Worm (Caenorhabditis elegans) whole organism, L3 larva: ENCODE results near the gene art-1.
A peak's percentile ranks its signal among the peaks of the same experiment; 100 is the strongest.

Experiments
- R02D3.7 ChIP-seq: fragments of 150-350 bp; optimal IDR thresholded peaks from 2 replicates; lab custom pipeline; 2014; ENCODE audit warnings: missing biosample characterization, missing genetic modification characterization
- ama-1 ChIP-seq: fragments of 150-350 bp; optimal IDR thresholded peaks from 2 replicates; lab custom pipeline; 2018
- ceh-28 ChIP-seq: fragments of 150-350 bp; optimal IDR thresholded peaks from 2 replicates; lab custom pipeline; 2014; ENCODE audit warnings: missing biosample characterization, missing genetic modification reagents, missing genetic modification characterization
- ceh-82 ChIP-seq: fragments of 150-350 bp; optimal IDR thresholded peaks from 2 replicates; lab custom pipeline; 2014; ENCODE audit warnings: missing biosample characterization, missing genetic modification characterization
- daf-12 ChIP-seq: fragments of 150-350 bp; optimal IDR thresholded peaks from 2 replicates; lab custom pipeline; 2014; ENCODE audit warnings: missing biosample characterization, missing genetic modification reagents, missing genetic modification characterization
- egl-27 ChIP-seq: sonication (generic microtip); optimal IDR thresholded peaks from 4 replicates; lab custom pipeline; 2017; ENCODE audit warnings: missing biosample characterization, missing genetic modification reagents, missing genetic modification characterization
- egl-5 ChIP-seq: fragments of 150-350 bp; optimal IDR thresholded peaks from 2 replicates; lab custom pipeline; 2017; ENCODE audit warnings: missing biosample characterization, missing genetic modification reagents, missing genetic modification characterization, inconsistent platforms
- elt-2 ChIP-seq: sonication (generic microtip); optimal IDR thresholded peaks from 2 replicates; lab custom pipeline; 2016; ENCODE audit warnings: missing genetic modification reagents, mild to moderate bottlenecking, missing genetic modification characterization, missing compliant biosample characterization
- eor-1 ChIP-seq, 2 experiments: fragments of 150-350 bp; optimal IDR thresholded peaks; 2 replicates each; lab custom pipeline; 2014 to 2018; ENCODE audit warnings: missing biosample characterization in 2 of 2, missing genetic modification characterization in 2 of 2
- fkh-10 ChIP-seq: sonication (generic microtip); optimal IDR thresholded peaks from 2 replicates; lab custom pipeline; 2017; ENCODE audit warnings: missing biosample characterization, missing genetic modification reagents, missing genetic modification characterization
- hmg-11 ChIP-seq: sonication (generic microtip); optimal IDR thresholded peaks from 2 replicates; lab custom pipeline; 2016; ENCODE audit warnings: missing genetic modification characterization, missing compliant biosample characterization
- jun-1 ChIP-seq: fragments of 150-350 bp; optimal IDR thresholded peaks from 2 replicates; lab custom pipeline; 2014; ENCODE audit warnings: missing biosample characterization, missing genetic modification reagents, missing genetic modification characterization
- lin-39 ChIP-seq: fragments of 150-350 bp; optimal IDR thresholded peaks from 2 replicates; lab custom pipeline; 2018; ENCODE audit warnings: missing biosample characterization, missing genetic modification reagents, missing genetic modification characterization
- lsy-12 ChIP-seq: sonication (generic microtip); optimal IDR thresholded peaks from 2 replicates; lab custom pipeline; 2016; ENCODE audit warnings: mild to moderate bottlenecking, missing genetic modification characterization, missing compliant biosample characterization
- mdl-1 ChIP-seq: fragments of 150-350 bp; optimal IDR thresholded peaks from 2 replicates; lab custom pipeline; 2014; ENCODE audit warnings: missing biosample characterization, missing genetic modification characterization
- mml-1 ChIP-seq: fragments of 150-350 bp; sonication (generic microtip); optimal IDR thresholded peaks from 3 replicates; lab custom pipeline; 2014; ENCODE audit warnings: missing biosample characterization, missing genetic modification characterization
- nfya-1 ChIP-seq: sonication (generic microtip); optimal IDR thresholded peaks from 2 replicates; lab custom pipeline; 2017; ENCODE audit warnings: missing genetic modification characterization, mild to moderate bottlenecking, missing compliant biosample characterization, antibody characterized with exemption, moderate library complexity; ENCODE audit not compliant: insufficient read depth
- nhr-12 ChIP-seq: fragments of 150-350 bp; optimal IDR thresholded peaks from 2 replicates; lab custom pipeline; 2014; ENCODE audit warnings: missing biosample characterization, missing genetic modification characterization
- nhr-23 ChIP-seq: fragments of 150-350 bp; optimal IDR thresholded peaks from 2 replicates; lab custom pipeline; 2014; ENCODE audit warnings: missing biosample characterization, missing genetic modification reagents, missing genetic modification characterization
- nhr-237 ChIP-seq: fragments of 150-350 bp; optimal IDR thresholded peaks from 2 replicates; lab custom pipeline; 2014; ENCODE audit warnings: missing biosample characterization, missing genetic modification characterization
- nhr-25 ChIP-seq: sonication (generic microtip); optimal IDR thresholded peaks from 2 replicates; lab custom pipeline; 2017; ENCODE audit warnings: missing biosample characterization, missing genetic modification characterization
- nhr-43 ChIP-seq: sonication (generic microtip); optimal IDR thresholded peaks from 2 replicates; lab custom pipeline; 2016; ENCODE audit warnings: mild to moderate bottlenecking, missing genetic modification characterization, missing compliant biosample characterization; ENCODE audit not compliant: poor library complexity, severe bottlenecking
- nhr-76 ChIP-seq: fragments of 150-350 bp; sonication (generic microtip); optimal IDR thresholded peaks from 5 replicates; lab custom pipeline; 2014; ENCODE audit warnings: missing biosample characterization, missing genetic modification characterization
- pha-4 ChIP-seq: fragments of 150-350 bp; optimal IDR thresholded peaks from 2 replicates; lab custom pipeline; 2014; ENCODE audit warnings: missing biosample characterization, missing genetic modification reagents, missing genetic modification characterization
- pqm-1 ChIP-seq: fragments of 150-350 bp; optimal IDR thresholded peaks from 2 replicates; lab custom pipeline; 2017; ENCODE audit warnings: missing biosample characterization, missing genetic modification characterization, inconsistent platforms
- tbx-2 ChIP-seq: sonication (generic microtip); optimal IDR thresholded peaks from 2 replicates; lab custom pipeline; 2016; ENCODE audit warnings: mild to moderate bottlenecking, missing genetic modification characterization, missing compliant biosample characterization
- unc-39 ChIP-seq: sonication (generic microtip); optimal IDR thresholded peaks from 4 replicates; lab custom pipeline; 2017; ENCODE audit warnings: missing biosample characterization, missing genetic modification characterization
- zag-1 ChIP-seq: fragments of 150-350 bp; optimal IDR thresholded peaks from 2 replicates; lab custom pipeline; 2014; ENCODE audit warnings: missing biosample characterization, missing genetic modification characterization
- ztf-11 ChIP-seq: fragments of 150-350 bp; optimal IDR thresholded peaks from 2 replicates; lab custom pipeline; 2014; ENCODE audit warnings: missing biosample characterization, missing genetic modification characterization
- ztf-4 ChIP-seq: fragments of 150-350 bp; optimal IDR thresholded peaks from 2 replicates; lab custom pipeline; 2014; ENCODE audit warnings: missing biosample characterization, missing genetic modification characterization

The art-1 gene

DNA sequence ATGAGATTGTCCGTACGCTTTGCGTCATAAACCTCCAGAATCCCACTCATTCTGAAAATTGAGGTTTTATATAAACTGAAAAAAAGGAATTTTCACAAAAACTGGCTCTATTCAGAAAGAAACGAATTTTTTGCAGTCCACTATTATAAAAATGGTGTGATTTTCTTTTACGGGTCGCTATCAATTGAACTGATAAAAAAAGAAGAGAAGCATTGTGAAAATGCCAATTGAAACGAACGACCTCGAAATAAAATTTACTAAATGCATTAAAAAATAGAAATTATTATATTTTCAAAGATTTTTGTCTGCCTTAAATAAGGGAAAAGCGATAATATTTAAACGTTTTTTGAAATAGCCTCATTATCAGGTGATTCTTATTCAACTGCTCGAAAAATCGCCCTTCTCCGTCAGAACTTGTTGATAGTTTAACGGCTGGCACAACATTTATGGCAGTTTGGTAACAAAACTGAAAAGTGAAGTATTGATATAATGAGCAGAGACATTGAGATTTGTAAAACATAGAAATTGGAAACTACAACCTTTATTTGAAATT lies at the start of gene art-1:
Gene art-1 (minus strand): TSS at position 51 of the 553 bp plus-strand sequence.
- TF ChIP-seq ztf-4 (tag; lab: Kevin White, UChicago), result no peak
- peak; percentile 31 for TF ChIP-seq pha-4 (tag; lab: Kevin White, UChicago)
- no peak for TF ChIP-seq zag-1 (tag; lab: Kevin White, UChicago)
- peak; percentile 47 for TF ChIP-seq elt-2 (tag; lab: Kevin White, UChicago)
- TF ChIP-seq egl-27 (tag; lab: Kevin White, UChicago), result no peak
- TF ChIP-seq ama-1 (lab: Kevin White, UChicago), result peak; percentile 2
- TF ChIP-seq tbx-2 (tag; lab: Kevin White, UChicago), result no peak
- TF ChIP-seq ztf-11 (tag; lab: Kevin White, UChicago), result no peak
- no peak for TF ChIP-seq eor-1 (tag; optimal IDR thresholded peaks at IDR 0.05; lab: Kevin White, UChicago)
- TF ChIP-seq nhr-76 (tag; lab: Kevin White, UChicago), result no peak
- no peak for TF ChIP-seq unc-39 (tag; lab: Kevin White, UChicago)
- TF ChIP-seq nhr-237, result no peak

DNA sequence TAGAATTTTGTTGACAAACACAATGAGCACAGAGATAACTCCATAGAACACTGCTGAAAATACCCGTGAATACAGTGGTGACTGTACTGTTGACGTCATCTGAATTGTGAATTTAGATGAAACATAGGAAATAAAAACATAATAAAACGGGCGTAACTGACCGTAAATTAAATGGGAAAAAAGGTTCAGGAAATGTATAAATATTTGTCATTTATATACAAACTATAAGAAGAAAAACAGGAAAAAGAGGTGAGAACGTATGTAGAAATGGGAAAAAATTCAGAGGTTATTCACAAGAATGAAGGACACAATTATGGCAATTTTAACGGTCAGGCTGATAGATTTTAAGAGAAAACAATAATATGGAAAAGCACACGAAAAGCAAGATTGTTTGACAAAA lies 40.6 kb upstream of the art-1 start, which contains the start of gene sqv-7:
Gene sqv-7 (minus strand): TSS at position 101 of the 400 bp plus-strand sequence.
- TF ChIP-seq nhr-43, result no peak
- no peak for TF ChIP-seq nhr-12 (tag; lab: Kevin White, UChicago)
- no peak for TF ChIP-seq mml-1
- TF ChIP-seq mdl-1 (tag; lab: Kevin White, UChicago), result no peak
- TF ChIP-seq nhr-76 (tag; lab: Kevin White, UChicago), result no peak
- TF ChIP-seq, all 47 proteins: peak for 0

- TF ChIP-seq pqm-1 (tag; lab: Kevin White, UChicago) (peak; percentile 4), R02D3.7 (tag; lab: Kevin White, UChicago) (no peak), nhr-43 (peak; percentile 58), unc-39 (tag; lab: Kevin White, UChicago) (no peak), nhr-76 (tag; lab: Kevin White, UChicago) (no peak), nhr-23 (tag; lab: Kevin White, UChicago) (peak; percentile 1), hmg-11 (tag; lab: Kevin White, UChicago) (peak; percentile 9), nfya-1 (tag; lab: Kevin White, UChicago) (peak; percentile 19), nhr-25 (tag; lab: Kevin White, UChicago) (peak; percentile 28)
- TF ChIP-seq, all 47 proteins: peak for 6
These were observed 30.9 kb upstream of the art-1 start for ce11 chrII:7002956-7003357.

DNA sequence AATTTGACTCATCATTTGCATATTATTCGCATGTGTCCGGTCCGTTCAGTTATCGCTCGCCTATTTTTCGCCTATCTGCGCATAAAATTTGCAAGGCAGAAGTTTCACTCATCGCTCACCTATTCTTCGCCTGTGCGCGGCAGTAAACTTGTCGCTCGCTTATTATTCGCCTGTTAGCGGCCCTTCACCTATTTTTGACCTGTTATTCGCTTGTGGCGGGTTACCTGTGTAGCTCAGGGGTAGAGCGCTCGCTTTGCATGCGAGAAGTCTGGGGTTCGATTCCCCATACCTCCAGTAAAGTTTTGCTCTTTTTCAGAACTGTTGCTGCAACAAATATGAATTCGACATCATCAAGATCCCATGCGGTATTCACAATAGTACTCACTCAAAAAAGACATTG lies 29.4 kb upstream of the art-1 start:
- TF ChIP-seq elt-2 (tag; lab: Kevin White, UChicago), result peak; percentile 24
- TF ChIP-seq lsy-12, result peak; percentile 13

ce11 chrII:6995583-6995982 lies 23.5 kb upstream of the art-1 start:
- TF ChIP-seq elt-2 (tag; lab: Kevin White, UChicago) (no peak), mml-1 (no peak), daf-12 (tag; lab: Kevin White, UChicago) (no peak), ceh-82 (tag; lab: Kevin White, UChicago) (no peak), lin-39 (no peak), egl-27 (tag; lab: Kevin White, UChicago) (no peak), egl-5 (tag; lab: Kevin White, UChicago) (no peak), lsy-12 (no peak), ztf-11 (tag; lab: Kevin White, UChicago) (no peak), jun-1 (no peak)

DNA sequence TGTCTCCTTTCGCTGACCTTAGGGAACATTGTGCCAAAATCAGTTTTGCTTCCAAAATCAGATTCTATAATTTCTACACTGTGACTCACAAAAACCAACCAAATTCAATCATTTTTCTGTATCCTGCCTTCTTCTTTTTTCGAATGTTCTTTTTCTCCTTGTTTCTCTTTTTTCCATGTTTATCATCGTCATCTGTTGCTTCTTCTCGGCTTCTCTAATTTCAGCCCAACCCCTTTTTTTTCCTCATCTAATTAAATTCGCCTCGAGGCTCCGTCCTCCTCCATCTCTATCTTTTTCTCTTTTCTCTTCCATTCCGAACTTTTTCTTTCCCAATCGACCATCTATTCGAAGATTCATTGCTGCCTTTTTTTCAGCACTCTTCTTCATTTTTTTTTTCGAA lies 22.6 kb upstream of the art-1 start, which contains the start of gene unc-104:
Gene unc-104 (plus strand): TSS at position 311 of the 400 bp plus-strand sequence.
- peak; percentile 44 for TF ChIP-seq nfya-1 (tag; lab: Kevin White, UChicago)
- TF ChIP-seq ceh-28, result no peak
- peak; percentile 87 for TF ChIP-seq fkh-10 (GFP tag; lab: Kevin White, UChicago)
